Worm (Caenorhabditis elegans): ENCODE results near the gene hpo-38.

ce11 chrIII:230129-230528, at the start of gene hpo-38:
- no peak for TF ChIP-seq lin-13 (GFP tag; optimal IDR thresholded peaks at IDR 0.05)
- TF ChIP-seq nhr-111 (GFP tag; optimal IDR thresholded peaks at IDR 0.05), result no peak
- TF ChIP-seq lir-3 (tag; optimal IDR thresholded peaks at IDR 0.05), result no peak
- TF ChIP-seq ces-1 (GFP tag; optimal IDR thresholded peaks at IDR 0.05), result no peak

All from whole organism, L4 larva.